Worm (Caenorhabditis elegans): ENCODE results near the gene F13E6.2.

The F13E6.2 gene

ce11 chrX:10678081-10678736 lies 4.1 kb upstream of the F13E6.2 start:
- peak; percentile 5 for TF ChIP-seq unc-86 (tag; optimal IDR thresholded peaks at IDR 0.05)
- no peak for TF ChIP-seq fos-1 (tag; optimal IDR thresholded peaks at IDR 0.05)
- peak; percentile 17 for TF ChIP-seq nhr-47 (tag; optimal IDR thresholded peaks at IDR 0.05)
- TF ChIP-seq tbx-2 (tag; optimal IDR thresholded peaks at IDR 0.05) = peak; percentile 20
- peak; percentile 22 for TF ChIP-seq dsc-1 (tag; optimal IDR thresholded peaks at IDR 0.05)
- TF ChIP-seq lin-35 (GFP tag; optimal IDR thresholded peaks at IDR 0.05) = peak in 1 of 2 experiments; percentile 52
- TF ChIP-seq nhr-12 (tag; optimal IDR thresholded peaks at IDR 0.05) = no peak
- peak; percentile 24 for TF ChIP-seq jun-1 (tag; optimal IDR thresholded peaks at IDR 0.05)
- TF ChIP-seq lin-14 (GFP tag; optimal IDR thresholded peaks at IDR 0.05) = peak; percentile 76
- no peak for TF ChIP-seq aha-1 (tag; optimal IDR thresholded peaks at IDR 0.05)
- no peak for TF ChIP-seq lin-13 (GFP tag; optimal IDR thresholded peaks at IDR 0.05)
- TF ChIP-seq Y116A8C.19 (tag; optimal IDR thresholded peaks at IDR 0.05; ENCODE audit: borderline replicate concordance) = no peak
- no peak for TF ChIP-seq pax-3 (tag; optimal IDR thresholded peaks at IDR 0.05)
- TF ChIP-seq nhr-19 (GFP tag; conservative IDR thresholded peaks at IDR 0.05) = peak; percentile 35; the same call in 1 of the 2 replicates
- no peak for TF ChIP-seq egl-27 (tag; optimal IDR thresholded peaks at IDR 0.05)
- TF ChIP-seq mep-1 (tag; optimal IDR thresholded peaks at IDR 0.05) = peak; percentile 68
- no peak for TF ChIP-seq unc-30 (tag; optimal IDR thresholded peaks at IDR 0.05)
- TF ChIP-seq xbp-1 (tag; optimal IDR thresholded peaks at IDR 0.05) = no peak
- TF ChIP-seq ceh-63 (GFP tag; optimal IDR thresholded peaks at IDR 0.05) = no peak
- TF ChIP-seq hlh-4 (tag; optimal IDR thresholded peaks at IDR 0.05) = no peak
- peak; percentile 25 for TF ChIP-seq nhr-11 (tag; optimal IDR thresholded peaks at IDR 0.05)
- TF ChIP-seq nhr-237 (tag; optimal IDR thresholded peaks at IDR 0.05) = no peak
- TF ChIP-seq mef-2 (tag; optimal IDR thresholded peaks at IDR 0.05) = no peak
- TF ChIP-seq snpc-4 (tag; optimal IDR thresholded peaks at IDR 0.05) = no peak
- TF ChIP-seq efl-3 (GFP tag; optimal IDR thresholded peaks at IDR 0.05) = no peak
- TF ChIP-seq zag-1 (tag; optimal IDR thresholded peaks at IDR 0.05) = no peak
- no peak for TF ChIP-seq egl-13 (tag; optimal IDR thresholded peaks at IDR 0.05)
- TF ChIP-seq nhr-71 (tag; optimal IDR thresholded peaks at IDR 0.05) = peak; percentile 22
- TF ChIP-seq dpl-1 (GFP tag; optimal IDR thresholded peaks at IDR 0.05) = peak in 2 of 3 experiments; percentile 18 to 19
- peak; percentile 10 for TF ChIP-seq swsn-7 (tag; optimal IDR thresholded peaks at IDR 0.05)
- no peak for TF ChIP-seq unc-130 (tag; optimal IDR thresholded peaks at IDR 0.05)
- no peak for TF ChIP-seq aly-2 (tag; optimal IDR thresholded peaks at IDR 0.05)
- TF ChIP-seq lir-3 (tag; optimal IDR thresholded peaks at IDR 0.05; ENCODE audit: poor library complexity) = no peak
- TF ChIP-seq nhr-28 (tag; optimal IDR thresholded peaks at IDR 0.05) = no peak
- no peak for TF ChIP-seq ets-5 (GFP tag; IDR thresholded peaks at IDR 0.05)
- no peak for TF ChIP-seq ceh-88 (GFP tag; IDR thresholded peaks at IDR 0.05)
- no peak for TF ChIP-seq nhr-76 (tag; optimal IDR thresholded peaks at IDR 0.05)
- no peak for TF ChIP-seq alr-1 (tag; optimal IDR thresholded peaks at IDR 0.05; ENCODE audit: borderline replicate concordance)
- TF ChIP-seq ztf-4 (tag; optimal IDR thresholded peaks at IDR 0.05) = no peak
- TF ChIP-seq C34B4.2 (tag; optimal IDR thresholded peaks at IDR 0.05) = no peak
- TF ChIP-seq unc-98 (GFP tag; IDR thresholded peaks at IDR 0.05) = no peak
- no peak for TF ChIP-seq F16B12.6 (tag; optimal IDR thresholded peaks at IDR 0.05)
- no peak for TF ChIP-seq sup-37 (GFP tag; optimal IDR thresholded peaks at IDR 0.05)
- peak; percentile 33 for TF ChIP-seq ama-1 (optimal IDR thresholded peaks at IDR 0.05)
- TF ChIP-seq ces-1 (GFP tag; optimal IDR thresholded peaks at IDR 0.05) = no peak
- no peak for TF ChIP-seq C04F5.9 (tag; optimal IDR thresholded peaks at IDR 0.05)
- no peak for TF ChIP-seq unc-62 (GFP tag; optimal IDR thresholded peaks at IDR 0.05)
- no peak for TF ChIP-seq mab-9 (GFP tag; IDR thresholded peaks at IDR 0.05)
- TF ChIP-seq hlh-17 (GFP tag; optimal IDR thresholded peaks at IDR 0.05; ENCODE audit: borderline replicate concordance) = no peak
- peak; percentile 73 for TF ChIP-seq blmp-1 (tag; optimal IDR thresholded peaks at IDR 0.05)
- no peak for TF ChIP-seq elt-2 (tag; optimal IDR thresholded peaks at IDR 0.05)
- TF ChIP-seq ceh-82 (tag; optimal IDR thresholded peaks at IDR 0.05) = no peak
- peak; percentile 68 for TF ChIP-seq skn-1 (tag; optimal IDR thresholded peaks at IDR 0.05)
